Worm (Caenorhabditis elegans): Measurements from ENCODE around the gene gcsh-1.

gcsh-1 gene

DNA sequence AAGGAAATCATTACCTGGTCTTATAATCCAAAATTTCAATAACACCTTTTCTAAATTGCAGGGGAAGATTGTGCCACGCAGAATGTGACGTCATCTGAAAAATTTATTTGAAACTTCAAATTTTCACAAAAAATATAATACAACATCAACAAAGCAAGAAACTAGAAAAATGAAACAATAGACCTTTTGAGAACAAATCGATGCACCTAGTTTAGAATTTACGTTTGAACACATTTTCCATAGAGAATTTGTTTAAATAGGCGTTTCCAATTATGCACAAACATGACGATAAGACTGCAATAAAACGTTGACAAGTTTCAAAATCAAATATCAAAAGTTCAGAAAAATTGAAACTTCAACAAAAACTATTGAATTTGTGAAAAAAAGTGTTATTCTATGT is 2.1 kb downstream of the gcsh-1 start, which contains the start of gene fbxa-141:
fbxa-141 (minus strand) TSS at position 101 of the 400 bp plus-strand sequence.
- TF ChIP-seq med-1 (GFP tag; optimal IDR thresholded peaks at IDR 0.05; ENCODE audit: insufficient read depth) (no peak), cog-1 (tag; optimal IDR thresholded peaks at IDR 0.05) (no peak), flt-1 (GFP tag; IDR thresholded peaks at IDR 0.05) (no peak), ref-1 (GFP tag; conservative IDR thresholded peaks at IDR 0.05) (no peak), tab-1 (GFP tag; IDR thresholded peaks at IDR 0.05) (no peak), ztf-23 (GFP tag; IDR thresholded peaks at IDR 0.05) (no peak), ztf-29 (GFP tag; IDR thresholded peaks at IDR 0.05) (no peak), T22C8.4 (GFP tag; IDR thresholded peaks at IDR 0.05) (no peak), klf-2 (GFP tag; conservative IDR thresholded peaks at IDR 0.05) (no peak)

DNA sequence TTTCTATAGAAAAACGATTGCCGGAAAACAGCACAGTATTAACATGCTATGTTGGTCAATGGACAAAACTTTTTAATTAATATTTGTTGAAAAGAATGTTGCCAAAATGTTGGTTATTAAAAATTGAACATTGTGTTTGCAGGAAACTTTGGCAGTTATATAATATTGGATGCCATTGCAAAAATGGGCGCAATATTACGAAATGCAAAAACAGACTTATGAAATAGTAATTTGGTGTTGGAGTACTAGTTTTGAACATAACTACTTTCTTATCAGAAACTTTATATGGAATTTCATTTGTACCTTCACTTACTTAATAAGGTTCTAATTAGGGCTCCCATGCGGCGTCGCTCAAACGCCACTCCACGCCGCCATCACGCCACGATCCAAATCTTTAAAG is 4.5 kb downstream of the gcsh-1 start:
- TF ChIP-seq klf-2 (GFP tag; conservative IDR thresholded peaks at IDR 0.05): no peak
- TF ChIP-seq flt-1 (GFP tag; IDR thresholded peaks at IDR 0.05): no peak
- TF ChIP-seq ztf-29 (GFP tag; IDR thresholded peaks at IDR 0.05): no peak
- TF ChIP-seq tab-1 (GFP tag; IDR thresholded peaks at IDR 0.05): no peak
- TF ChIP-seq med-1 (GFP tag; optimal IDR thresholded peaks at IDR 0.05; ENCODE audit: insufficient read depth): no peak
- no peak for TF ChIP-seq ztf-23 (GFP tag; IDR thresholded peaks at IDR 0.05)
- TF ChIP-seq T22C8.4 (GFP tag; IDR thresholded peaks at IDR 0.05): no peak

DNA sequence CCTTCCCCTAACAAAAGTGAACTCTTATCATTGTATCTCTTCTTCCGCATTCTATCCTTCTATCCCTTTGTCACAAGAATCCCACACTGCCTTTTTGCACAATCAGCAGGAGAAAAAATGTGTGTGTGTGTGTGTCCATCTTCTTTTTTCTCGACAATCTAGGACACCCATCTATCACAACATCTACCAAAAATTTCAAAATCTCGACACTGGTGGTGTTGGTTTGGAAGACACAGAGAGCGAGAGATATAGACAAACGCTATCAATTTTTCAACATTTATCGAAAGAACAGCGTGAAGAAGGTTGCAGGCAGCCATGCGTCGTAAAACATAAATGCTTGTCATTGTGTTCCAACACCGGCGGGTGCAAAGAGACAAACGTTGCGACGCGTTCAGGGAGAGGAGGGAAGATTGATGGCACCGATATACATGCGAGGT is 6.0 kb downstream of the gcsh-1 start:
- TF ChIP-seq tab-1 (GFP tag; IDR thresholded peaks at IDR 0.05) (no peak), klf-2 (GFP tag; conservative IDR thresholded peaks at IDR 0.05) (no peak), ztf-29 (GFP tag; IDR thresholded peaks at IDR 0.05) (no peak), T22C8.4 (GFP tag; IDR thresholded peaks at IDR 0.05) (no peak), cog-1 (tag; optimal IDR thresholded peaks at IDR 0.05) (no peak), med-1 (GFP tag; optimal IDR thresholded peaks at IDR 0.05; ENCODE audit: insufficient read depth) (no peak), ztf-23 (GFP tag; IDR thresholded peaks at IDR 0.05) (no peak), ref-1 (GFP tag; conservative IDR thresholded peaks at IDR 0.05) (no peak), flt-1 (GFP tag; IDR thresholded peaks at IDR 0.05) (no peak)

- TF ChIP-seq ref-1 (GFP tag; conservative IDR thresholded peaks at IDR 0.05) (no peak), ztf-23 (GFP tag; IDR thresholded peaks at IDR 0.05) (no peak), tab-1 (GFP tag; IDR thresholded peaks at IDR 0.05) (no peak), T22C8.4 (GFP tag; IDR thresholded peaks at IDR 0.05) (no peak), flt-1 (GFP tag; IDR thresholded peaks at IDR 0.05) (no peak), klf-2 (GFP tag; conservative IDR thresholded peaks at IDR 0.05) (no peak), ztf-29 (GFP tag; IDR thresholded peaks at IDR 0.05) (no peak)
Measured at ce11 chrX:14507992-14508391, 6.9 kb downstream of the gcsh-1 start.

ce11 chrX:14505578-14506353 is 9.1 kb downstream of the gcsh-1 start:
- TF ChIP-seq flt-1 (GFP tag; IDR thresholded peaks at IDR 0.05) (peak; percentile 18; the same call in 1 of the 2 replicates), tab-1 (GFP tag; IDR thresholded peaks at IDR 0.05) (no peak)

ce11 chrX:14504551-14504902 is 10.3 kb downstream of the gcsh-1 start:
- TF ChIP-seq flt-1 (GFP tag; IDR thresholded peaks at IDR 0.05) (no peak), ztf-23 (GFP tag; IDR thresholded peaks at IDR 0.05) (no peak), klf-2 (GFP tag; conservative IDR thresholded peaks at IDR 0.05) (no peak), med-1 (GFP tag; optimal IDR thresholded peaks at IDR 0.05; ENCODE audit: insufficient read depth) (no peak), ref-1 (GFP tag; conservative IDR thresholded peaks at IDR 0.05) (no peak), ztf-29 (GFP tag; IDR thresholded peaks at IDR 0.05) (no peak), T22C8.4 (GFP tag; IDR thresholded peaks at IDR 0.05) (no peak), cog-1 (tag; optimal IDR thresholded peaks at IDR 0.05) (no peak), tab-1 (GFP tag; IDR thresholded peaks at IDR 0.05) (no peak)

- peak; percentile 33 for TF ChIP-seq cog-1 (tag; optimal IDR thresholded peaks at IDR 0.05)
- peak; percentile 73; the same call in 1 of the 2 replicates for TF ChIP-seq flt-1 (GFP tag; IDR thresholded peaks at IDR 0.05)
- peak; percentile 67; the same call in 1 of the 2 replicates for TF ChIP-seq tab-1 (GFP tag; IDR thresholded peaks at IDR 0.05)
- TF ChIP-seq T22C8.4 (GFP tag; IDR thresholded peaks at IDR 0.05): no peak
- TF ChIP-seq ztf-23 (GFP tag; IDR thresholded peaks at IDR 0.05): 0 out of 2 replicates have a peak, but pooled peaks have one; percentile 17
- TF ChIP-seq klf-2 (GFP tag; conservative IDR thresholded peaks at IDR 0.05): no peak
- no peak for TF ChIP-seq med-1 (GFP tag; optimal IDR thresholded peaks at IDR 0.05; ENCODE audit: insufficient read depth)
- TF ChIP-seq ref-1 (GFP tag; conservative IDR thresholded peaks at IDR 0.05): no peak
- TF ChIP-seq ztf-29 (GFP tag; IDR thresholded peaks at IDR 0.05): peak; percentile 45; the same call in 1 of the 2 replicates
Measured at ce11 chrX:14503800-14504550, 10.9 kb downstream of the gcsh-1 start, which contains the start of gene M163.1. Gene M163.1, minus strand, starts transcription at chrX:14503824.

- no peak for TF ChIP-seq ref-1 (GFP tag; conservative IDR thresholded peaks at IDR 0.05)
- TF ChIP-seq T22C8.4 (GFP tag; IDR thresholded peaks at IDR 0.05): no peak
- TF ChIP-seq tab-1 (GFP tag; IDR thresholded peaks at IDR 0.05): no peak
- TF ChIP-seq klf-2 (GFP tag; conservative IDR thresholded peaks at IDR 0.05): no peak
- TF ChIP-seq ztf-23 (GFP tag; IDR thresholded peaks at IDR 0.05): no peak
Measured at ce11 chrX:14503282-14503681, 11.6 kb downstream of the gcsh-1 start.

ce11 chrX:14502116-14502587 is 12.7 kb downstream of the gcsh-1 start:
- TF ChIP-seq T22C8.4 (GFP tag; IDR thresholded peaks at IDR 0.05) (no peak), cog-1 (tag; optimal IDR thresholded peaks at IDR 0.05) (no peak), tab-1 (GFP tag; IDR thresholded peaks at IDR 0.05) (no peak), ztf-29 (GFP tag; IDR thresholded peaks at IDR 0.05) (no peak), flt-1 (GFP tag; IDR thresholded peaks at IDR 0.05) (no peak), ztf-23 (GFP tag; IDR thresholded peaks at IDR 0.05) (no peak), med-1 (GFP tag; optimal IDR thresholded peaks at IDR 0.05; ENCODE audit: insufficient read depth) (no peak)
